Fruit fly (Drosophila melanogaster) whole organism, embryonic: Measurements from ENCODE around the gene ssp3.

Source experiments
- Bdp1 ChIP-seq: fragments of 200-800 bp; sonication (Bioruptor generic); optimal IDR thresholded peaks from 3 replicates; lab custom pipeline; 2016; ENCODE audit warnings: missing biosample characterization, missing genetic modification characterization
- Bgb ChIP-seq: fragments of 200-800 bp; sonication (Bioruptor generic); IDR thresholded peaks from 2 replicates; pipeline ENCODE4 v1.3.6; 2022; ENCODE audit warnings: missing biosample characterization, missing genetic modification characterization; ENCODE audit not compliant: partially characterized antibody
- CG11093 ChIP-seq: fragments of 200-800 bp; sonication (Bioruptor generic); IDR thresholded peaks from 3 replicates; pipeline ENCODE4 v1.3.6; 2022; ENCODE audit warnings: missing biosample characterization, missing genetic modification characterization
- CG11398 ChIP-seq: fragments of 200-800 bp; sonication (Bioruptor generic); optimal IDR thresholded peaks from 2 replicates; lab custom pipeline; 2016; ENCODE audit warnings: missing biosample characterization, missing genetic modification characterization
- CG11456 ChIP-seq: fragments of 200-800 bp; sonication (Bioruptor generic); IDR thresholded peaks from 3 replicates; pipeline ENCODE4 v1.3.6; 2022; ENCODE audit warnings: missing biosample characterization, missing genetic modification characterization
- CG11696 ChIP-seq: fragments of 200-800 bp; sonication (Bioruptor generic); IDR thresholded peaks from 2 replicates; pipeline ENCODE4 v1.3.6; 2022; ENCODE audit warnings: missing biosample characterization, missing genetic modification characterization
- CG13296 ChIP-seq: fragments of 200-800 bp; sonication (Bioruptor generic); optimal IDR thresholded peaks from 3 replicates; lab custom pipeline; 2018; ENCODE audit warnings: missing biosample characterization, mild to moderate bottlenecking, missing genetic modification characterization
- CG13424 ChIP-seq: fragments of 200-800 bp; sonication (Bioruptor generic); optimal IDR thresholded peaks from 2 replicates; lab custom pipeline; 2019; ENCODE audit warnings: missing biosample characterization, mild to moderate bottlenecking, missing genetic modification characterization, moderate library complexity
- CG13624 ChIP-seq: fragments of 200-800 bp; sonication (Bioruptor generic); optimal IDR thresholded peaks from 2 replicates; lab custom pipeline; 2016; ENCODE audit warnings: missing biosample characterization, missing genetic modification characterization
- CG14860 ChIP-seq: fragments of 200-800 bp; sonication (Bioruptor generic); IDR thresholded peaks from 3 replicates; pipeline ENCODE4 v1.3.6; 2022; ENCODE audit warnings: missing biosample characterization, missing genetic modification characterization; ENCODE audit not compliant: partially characterized antibody
- CG15011 ChIP-seq: fragments of 200-800 bp; sonication (Bioruptor generic); optimal IDR thresholded peaks from 3 replicates; lab custom pipeline; 2018; ENCODE audit warnings: missing biosample characterization, mild to moderate bottlenecking, missing genetic modification characterization
- CG1529 ChIP-seq: fragments of 200-800 bp; sonication (Bioruptor generic); optimal IDR thresholded peaks from 3 replicates; lab custom pipeline; 2018; ENCODE audit warnings: missing biosample characterization, missing genetic modification characterization
- CG1647 ChIP-seq: fragments of 200-800 bp; sonication (Bioruptor generic); optimal IDR thresholded peaks from 3 replicates; lab custom pipeline; 2016; ENCODE audit warnings: missing biosample characterization, missing genetic modification characterization
- CG18476 ChIP-seq: fragments of 200-800 bp; sonication (Bioruptor generic); optimal IDR thresholded peaks from 2 replicates; lab custom pipeline; 2016; ENCODE audit warnings: missing biosample characterization, mild to moderate bottlenecking, missing genetic modification characterization
- CG2116 ChIP-seq: fragments of 200-800 bp; sonication (Bioruptor generic); optimal IDR thresholded peaks from 3 replicates; lab custom pipeline; 2018; ENCODE audit warnings: missing biosample characterization, mild to moderate bottlenecking, missing genetic modification characterization
- CG2889 ChIP-seq: fragments of 200-800 bp; sonication (Bioruptor generic); IDR thresholded peaks from 3 replicates; pipeline ENCODE4 v1.3.6; 2022; ENCODE audit warnings: missing biosample characterization, missing genetic modification characterization
- CG32772 ChIP-seq: fragments of 200-800 bp; sonication (Bioruptor generic); IDR thresholded peaks from 2 replicates; pipeline ENCODE4 v1.3.6; 2022; ENCODE audit warnings: missing biosample characterization, missing genetic modification characterization
- CG34422 ChIP-seq: fragments of 200-800 bp; sonication (Bioruptor generic); IDR thresholded peaks from 3 replicates; pipeline ENCODE4 v1.3.6; 2022; ENCODE audit warnings: missing biosample characterization, missing genetic modification characterization
- CG4282 ChIP-seq: fragments of 200-800 bp; sonication (Bioruptor generic); optimal IDR thresholded peaks from 2 replicates; lab custom pipeline; 2016; ENCODE audit warnings: missing biosample characterization, missing genetic modification characterization
- CG4404 ChIP-seq: fragments of 200-800 bp; sonication (Bioruptor generic); IDR thresholded peaks from 2 replicates; pipeline ENCODE4 v1.3.6; 2022; ENCODE audit warnings: missing biosample characterization, missing genetic modification characterization
- CG5953 ChIP-seq: fragments of 200-800 bp; sonication (Bioruptor generic); IDR thresholded peaks from 2 replicates; pipeline ENCODE4 v1.3.6; 2022; ENCODE audit warnings: missing biosample characterization, missing genetic modification characterization
- CG6683 ChIP-seq: fragments of 200-800 bp; sonication (Bioruptor generic); optimal IDR thresholded peaks from 2 replicates; lab custom pipeline; 2017; ENCODE audit warnings: missing biosample characterization, mild to moderate bottlenecking, missing genetic modification characterization, missing genetic modification reagents
- CG7357 ChIP-seq: fragments of 200-800 bp; sonication (Bioruptor generic); IDR thresholded peaks from 3 replicates; pipeline ENCODE4 v1.3.6; 2022; ENCODE audit warnings: missing biosample characterization, missing genetic modification characterization
- CG7372 ChIP-seq: fragments of 200-800 bp; sonication (Bioruptor generic); IDR thresholded peaks from 2 replicates; pipeline ENCODE4 v1.3.6; 2022; ENCODE audit warnings: missing biosample characterization, missing genetic modification characterization
- CG8388 ChIP-seq: fragments of 200-800 bp; sonication (Bioruptor generic); optimal IDR thresholded peaks from 2 replicates; lab custom pipeline; 2019; ENCODE audit warnings: missing biosample characterization, mild to moderate bottlenecking, missing genetic modification characterization, moderate library complexity
- CG8765 ChIP-seq: fragments of 200-800 bp; sonication (Bioruptor generic); IDR thresholded peaks from 2 replicates; pipeline ENCODE4 v1.3.6; 2022; ENCODE audit warnings: missing biosample characterization, missing genetic modification characterization
- CHES-1-like ChIP-seq: fragments of 200-800 bp; sonication (Bioruptor generic); optimal IDR thresholded peaks from 2 replicates; lab custom pipeline; 2016; ENCODE audit warnings: missing biosample characterization, missing genetic modification characterization
- CTCF ChIP-seq: fragments of 200-800 bp; sonication (Bioruptor generic); optimal IDR thresholded peaks from 2 replicates; lab custom pipeline; 2017; ENCODE audit warnings: missing biosample characterization, mild to moderate bottlenecking, missing genetic modification characterization, moderate library complexity
- CkIIα-i1 ChIP-seq: fragments of 200-800 bp; sonication (Bioruptor generic); IDR thresholded peaks from 2 replicates; pipeline ENCODE4 v1.3.6; 2022; ENCODE audit warnings: missing biosample characterization, missing genetic modification characterization
- Dad ChIP-seq: fragments of 200-800 bp; sonication (Bioruptor generic); optimal IDR thresholded peaks from 3 replicates; lab custom pipeline; 2016; ENCODE audit warnings: missing biosample characterization, missing genetic modification characterization
- E2f2 ChIP-seq: fragments of 200-800 bp; sonication (Bioruptor generic); IDR thresholded peaks from 2 replicates; pipeline ENCODE4 v1.3.6; 2022; ENCODE audit warnings: missing biosample characterization, missing genetic modification characterization
- Ets97D ChIP-seq: fragments of 200-800 bp; sonication (Bioruptor generic); optimal IDR thresholded peaks from 3 replicates; lab custom pipeline; 2016; ENCODE audit warnings: missing biosample characterization, missing genetic modification characterization
- Hmx ChIP-seq: fragments of 200-800 bp; sonication (Bioruptor generic); optimal IDR thresholded peaks from 2 replicates; lab custom pipeline; 2016; ENCODE audit warnings: missing biosample characterization, missing genetic modification characterization
- Hr3 ChIP-seq: fragments of 200-800 bp; sonication (Bioruptor generic); optimal IDR thresholded peaks from 3 replicates; lab custom pipeline; 2016; ENCODE audit warnings: missing biosample characterization, missing genetic modification characterization
- NFAT ChIP-seq: fragments of 200-800 bp; sonication (Bioruptor generic); IDR thresholded peaks from 2 replicates; pipeline ENCODE4 v1.3.6; 2022; ENCODE audit warnings: missing biosample characterization, missing genetic modification characterization
- Oli ChIP-seq: fragments of 200-800 bp; sonication (Bioruptor generic); optimal IDR thresholded peaks from 2 replicates; lab custom pipeline; 2018; ENCODE audit warnings: missing biosample characterization, mild to moderate bottlenecking, missing genetic modification characterization, moderate library complexity
- YL-1 ChIP-seq: fragments of 200-800 bp; sonication (Bioruptor generic); optimal IDR thresholded peaks from 3 replicates; lab custom pipeline; 2017; ENCODE audit warnings: missing biosample characterization, mild to moderate bottlenecking, missing genetic modification characterization
- cas ChIP-seq: fragments of 200-800 bp; sonication (Bioruptor generic); IDR thresholded peaks from 2 replicates; pipeline ENCODE4 v1.3.6; 2022; ENCODE audit warnings: missing biosample characterization, missing genetic modification characterization
- chif ChIP-seq, 2 experiments: fragments of 200-800 bp; sonication (Bioruptor generic); optimal IDR thresholded peaks; 3 replicates each; lab custom pipeline; 2016; ENCODE audit warnings: missing biosample characterization in 2 of 2, missing genetic modification characterization in 2 of 2
- dpn ChIP-seq, 2 experiments: fragments of 200-800 bp; sonication (Bioruptor generic); optimal IDR thresholded peaks; 3 replicates each; lab custom pipeline; 2016; ENCODE audit warnings: missing biosample characterization in 2 of 2, missing genetic modification characterization in 2 of 2
- fd64A ChIP-seq: fragments of 200-800 bp; sonication (Bioruptor generic); optimal IDR thresholded peaks from 3 replicates; lab custom pipeline; 2018; ENCODE audit warnings: missing biosample characterization, mild to moderate bottlenecking, missing genetic modification characterization
- fd96Cb ChIP-seq: fragments of 200-800 bp; sonication (Bioruptor generic); optimal IDR thresholded peaks from 2 replicates; lab custom pipeline; 2018; ENCODE audit warnings: missing biosample characterization, mild to moderate bottlenecking, missing genetic modification characterization, moderate library complexity
- gro ChIP-seq: fragments of 200-800 bp; sonication (Bioruptor generic); optimal IDR thresholded peaks from 2 replicates; lab custom pipeline; 2016; ENCODE audit warnings: missing biosample characterization, missing genetic modification characterization
- ham ChIP-seq: fragments of 200-800 bp; sonication (Bioruptor generic); IDR thresholded peaks from 2 replicates; pipeline ENCODE4 v1.3.6; 2022; ENCODE audit warnings: missing biosample characterization, missing genetic modification characterization
- jumu ChIP-seq: fragments of 200-800 bp; sonication (Bioruptor generic); optimal IDR thresholded peaks from 3 replicates; lab custom pipeline; 2016; ENCODE audit warnings: missing biosample characterization, missing genetic modification characterization
- lbe ChIP-seq: fragments of 200-800 bp; sonication (Bioruptor generic); optimal IDR thresholded peaks from 2 replicates; lab custom pipeline; 2016; ENCODE audit warnings: missing biosample characterization, mild to moderate bottlenecking, missing genetic modification characterization
- lmd ChIP-seq: fragments of 200-800 bp; sonication (Bioruptor generic); IDR thresholded peaks from 2 replicates; pipeline ENCODE4 v1.3.6; 2022; ENCODE audit warnings: missing biosample characterization, missing genetic modification characterization
- otp ChIP-seq: fragments of 200-800 bp; sonication (Bioruptor generic); IDR thresholded peaks from 3 replicates; pipeline ENCODE4, ENCODE4 v1.3.6; 2022; ENCODE audit warnings: missing biosample characterization, missing genetic modification characterization
- psq ChIP-seq: fragments of 200-800 bp; sonication (Bioruptor generic); optimal IDR thresholded peaks from 2 replicates; lab custom pipeline; 2017; ENCODE audit warnings: missing biosample characterization, missing genetic modification characterization
- slou ChIP-seq: fragments of 200-800 bp; sonication (Bioruptor generic); optimal IDR thresholded peaks from 3 replicates; lab custom pipeline; 2016; ENCODE audit warnings: missing biosample characterization, missing genetic modification characterization
- vvl ChIP-seq: fragments of 200-800 bp; sonication (Bioruptor generic); IDR thresholded peaks from 2 replicates; pipeline ENCODE4 v1.3.6; 2022; ENCODE audit warnings: missing biosample characterization, missing genetic modification characterization
- zfh1 ChIP-seq: fragments of 200-800 bp; sonication (Bioruptor generic); IDR thresholded peaks from 3 replicates; pipeline ENCODE4 v1.3.6; 2022; ENCODE audit warnings: missing biosample characterization, missing genetic modification characterization

The ssp3 gene

DNA sequence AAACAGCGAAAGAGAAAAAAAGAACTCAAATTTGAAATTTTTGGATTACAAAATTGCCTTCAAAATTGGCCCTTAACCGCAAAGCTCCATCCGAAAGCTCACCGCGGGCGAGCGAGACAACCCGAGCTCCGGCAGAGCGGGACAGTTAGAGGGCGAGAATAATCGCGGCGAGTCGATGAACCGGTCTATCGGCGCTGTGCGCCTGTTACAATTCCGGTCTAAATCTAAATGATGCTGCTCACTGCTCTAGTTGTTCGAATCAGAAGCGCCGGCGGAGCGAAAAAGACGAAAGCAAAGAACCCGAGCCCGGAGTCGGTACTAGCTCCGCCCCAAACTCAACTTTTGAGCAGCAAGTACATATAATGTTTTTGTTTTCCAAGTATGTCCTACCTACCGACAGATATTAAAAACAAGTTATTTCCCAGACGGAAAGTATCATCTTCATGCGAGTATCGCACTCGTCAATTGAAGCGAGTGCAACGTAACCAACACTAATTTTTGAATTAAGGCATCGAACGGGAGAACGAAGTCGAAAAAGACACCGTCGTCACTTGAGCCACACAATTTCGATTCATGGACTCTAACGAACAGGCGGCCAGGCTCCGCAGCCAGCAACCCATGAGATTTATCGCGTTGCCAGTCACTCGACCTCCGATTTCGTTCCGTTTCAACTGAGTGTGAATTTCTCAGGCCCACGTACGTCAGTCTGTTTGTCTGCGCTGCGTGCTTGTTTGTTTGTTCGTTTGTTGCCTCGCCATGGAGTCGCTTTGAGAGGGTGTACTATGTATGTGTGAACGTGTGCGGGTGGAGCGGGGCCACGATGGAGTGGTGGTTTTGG lies 634 bp upstream of the ssp3 start (continued):
- no peak for TF ChIP-seq CG8765
- TF ChIP-seq CkIIα-i1 (GFP tag; lab: Robert Waterston, UW), result no peak
- TF ChIP-seq CG11398 (GFP tag; lab: Kevin White, UChicago), result no peak
- no peak for TF ChIP-seq lmd (GFP tag; lab: Robert Waterston, UW)
- TF ChIP-seq YL-1, result no peak
- no peak for TF ChIP-seq CG1529
- no peak for TF ChIP-seq Hr3 (GFP tag; lab: Kevin White, UChicago)
- TF ChIP-seq CG11696 (GFP tag; lab: Robert Waterston, UW), result no peak
- no peak for TF ChIP-seq chif (GFP tag; optimal IDR thresholded peaks at IDR 0.05; lab: Kevin White, UChicago)
- TF ChIP-seq CG13424 (tag; lab: Kevin White, UChicago), result no peak
- TF ChIP-seq NFAT (GFP tag; lab: Robert Waterston, UW), result no peak
- TF ChIP-seq CG14860 (GFP tag; lab: Robert Waterston, UW), result no peak
- TF ChIP-seq CTCF (GFP tag; lab: Kevin White, UChicago), result no peak
- no peak for TF ChIP-seq CG7357 (GFP tag; lab: Robert Waterston, UW)
- TF ChIP-seq CG1647, result no peak
- no peak for TF ChIP-seq CG18476 (GFP tag; lab: Kevin White, UChicago)
- no peak for TF ChIP-seq Bgb (GFP tag; lab: Robert Waterston, UW)
- no peak for TF ChIP-seq Oli (tag; lab: Kevin White, UChicago)
- TF ChIP-seq CG7372 (GFP tag; lab: Robert Waterston, UW), result no peak
- TF ChIP-seq CG8388, result no peak
- TF ChIP-seq CG15011 (GFP tag; lab: Kevin White, UChicago), result no peak
- TF ChIP-seq psq (GFP tag; lab: Kevin White, UChicago), result peak; percentile 8
- TF ChIP-seq Dad (GFP tag; lab: Kevin White, UChicago), result no peak
- TF ChIP-seq fd96Cb (tag; lab: Kevin White, UChicago), result no peak
- TF ChIP-seq fd64A (GFP tag; lab: Kevin White, UChicago), result peak; percentile 43
- TF ChIP-seq cas, result no peak
- TF ChIP-seq E2f2 (GFP tag; lab: Robert Waterston, UW), result no peak
- TF ChIP-seq ham, result no peak
- TF ChIP-seq Ets97D, result peak; percentile 45
- TF ChIP-seq CG6683 (GFP tag; lab: Kevin White, UChicago), result no peak
- TF ChIP-seq slou (GFP tag; lab: Kevin White, UChicago), result no peak
- TF ChIP-seq vvl (GFP tag; lab: Robert Waterston, UW), result no peak
- TF ChIP-seq jumu (GFP tag; lab: Kevin White, UChicago), result no peak
- peak; percentile 93 for TF ChIP-seq CG2116 (GFP tag; lab: Kevin White, UChicago)
- TF ChIP-seq Bdp1 (GFP tag; lab: Kevin White, UChicago), result no peak
- no peak for TF ChIP-seq Hmx
- TF ChIP-seq CG13624 (GFP tag; lab: Kevin White, UChicago), result no peak
- TF ChIP-seq CG13296, result peak; percentile 69
- no peak for TF ChIP-seq zfh1 (GFP tag; lab: Robert Waterston, UW)
- TF ChIP-seq CG32772 (GFP tag; lab: Robert Waterston, UW), result no peak
- TF ChIP-seq CG2889 (GFP tag; lab: Robert Waterston, UW), result no peak
- no peak for TF ChIP-seq CG4282 (GFP tag; lab: Kevin White, UChicago)
- no peak for TF ChIP-seq CG5953
- no peak for TF ChIP-seq CHES-1-like (GFP tag; lab: Kevin White, UChicago)
- TF ChIP-seq gro, result peak; percentile 10
- TF ChIP-seq dpn (GFP tag; optimal IDR thresholded peaks at IDR 0.05; lab: Kevin White, UChicago), result no peak
- peak; percentile 39 for TF ChIP-seq lbe (GFP tag; lab: Kevin White, UChicago)
- no peak for TF ChIP-seq CG11093 (GFP tag; lab: Robert Waterston, UW)
- no peak for TF ChIP-seq CG4404 (GFP tag; lab: Robert Waterston, UW)
- no peak for TF ChIP-seq CG11456 (GFP tag; lab: Robert Waterston, UW)
- TF ChIP-seq CG34422 (GFP tag; lab: Robert Waterston, UW), result no peak
- no peak for TF ChIP-seq otp (GFP tag; lab: Robert Waterston, UW)
